Worm (Caenorhabditis elegans): ENCODE data around the gene rei-1.

ce11 chrIII:4063724-4064123 is 34.3 kb downstream of the rei-1 start:
- no peak for TF ChIP-seq cog-1 (tag; optimal IDR thresholded peaks at IDR 0.05)
- TF ChIP-seq klf-2 (GFP tag; conservative IDR thresholded peaks at IDR 0.05), result no peak
- TF ChIP-seq ref-1 (GFP tag; conservative IDR thresholded peaks at IDR 0.05), result no peak
- no peak for TF ChIP-seq med-1 (GFP tag; optimal IDR thresholded peaks at IDR 0.05; ENCODE audit: insufficient read depth)
- TF ChIP-seq tab-1 (GFP tag; IDR thresholded peaks at IDR 0.05), result 0 out of 2 replicates have a peak, but pooled peaks have one; percentile 39
- no peak for TF ChIP-seq ztf-29 (GFP tag; IDR thresholded peaks at IDR 0.05)
- TF ChIP-seq T22C8.4 (GFP tag; IDR thresholded peaks at IDR 0.05), result no peak
- no peak for TF ChIP-seq ztf-23 (GFP tag; IDR thresholded peaks at IDR 0.05)
- no peak for TF ChIP-seq flt-1 (GFP tag; IDR thresholded peaks at IDR 0.05)

Data from whole organism, midembryonic.